Fruit fly (Drosophila melanogaster) whole organism, adult: ENCODE data around the gene brv3.

ENCODE experiments used
- CG11617 ChIP-seq: fragments of 200-800 bp; sonication (Bioruptor generic); optimal IDR thresholded peaks from 2 replicates; lab custom pipeline; 2017; ENCODE audit warnings: mild to moderate bottlenecking, missing biosample characterization, missing genetic modification reagents, missing genetic modification characterization
- CG14711 ChIP-seq: fragments of 200-800 bp; sonication (Bioruptor generic); optimal IDR thresholded peaks from 2 replicates; lab custom pipeline; 2018; ENCODE audit warnings: missing biosample characterization, mild to moderate bottlenecking, missing genetic modification characterization, moderate library complexity
- CG33017 ChIP-seq: fragments of 200-800 bp; sonication (Bioruptor generic); optimal IDR thresholded peaks from 2 replicates; lab custom pipeline; 2018; ENCODE audit warnings: missing biosample characterization, mild to moderate bottlenecking, missing genetic modification characterization, moderate library complexity
- CG5204 ChIP-seq: fragments of 200-800 bp; sonication (Bioruptor generic); optimal IDR thresholded peaks from 2 replicates; lab custom pipeline; 2016; ENCODE audit warnings: missing biosample characterization, missing genetic modification characterization
- CG7101 ChIP-seq: fragments of 200-800 bp; sonication (Bioruptor generic); optimal IDR thresholded peaks from 2 replicates; lab custom pipeline; 2018; ENCODE audit warnings: missing biosample characterization, mild to moderate bottlenecking, missing genetic modification characterization, moderate library complexity
- Clk ChIP-seq: fragments of 200-800 bp; sonication (Bioruptor generic); optimal IDR thresholded peaks from 2 replicates; lab custom pipeline; 2017; ENCODE audit warnings: missing biosample characterization, missing genetic modification characterization
- Hr96 ChIP-seq: fragments of 200-800 bp; sonication (Bioruptor generic); optimal IDR thresholded peaks from 2 replicates; lab custom pipeline; 2016; ENCODE audit warnings: missing biosample characterization, missing genetic modification characterization
- Mnt ChIP-seq: fragments of 200-800 bp; sonication (Bioruptor generic); optimal IDR thresholded peaks from 2 replicates; lab custom pipeline; 2016; ENCODE audit warnings: missing biosample characterization, mild to moderate bottlenecking, missing genetic modification characterization
- bab1 ChIP-seq: fragments of 200-800 bp; sonication (Bioruptor generic); optimal IDR thresholded peaks from 3 replicates; lab custom pipeline; 2019; ENCODE audit warnings: missing biosample characterization, mild to moderate bottlenecking, missing genetic modification characterization, moderate library complexity
- cic ChIP-seq: fragments of 200-800 bp; sonication (Bioruptor generic); optimal IDR thresholded peaks from 2 replicates; lab custom pipeline; 2017; ENCODE audit warnings: missing biosample characterization, mild to moderate bottlenecking, missing genetic modification characterization, moderate library complexity
- cnc ChIP-seq, 2 experiments: fragments of >200 bp; optimal IDR thresholded peaks; 2 replicates each; lab custom pipeline; 2017
- kay ChIP-seq: fragments of 200-800 bp; sonication (Bioruptor generic); peaks from one replicate; lab custom pipeline; 2016; ENCODE audit warnings: missing biosample characterization, missing genetic modification characterization, borderline replicate concordance
- pad ChIP-seq: fragments of 200-800 bp; sonication (Bioruptor generic); optimal IDR thresholded peaks from 3 replicates; lab custom pipeline; 2017; ENCODE audit warnings: missing biosample characterization, missing genetic modification characterization, mild to moderate bottlenecking, moderate library complexity, missing genetic modification reagents
- toe ChIP-seq: fragments of 200-800 bp; sonication (Bioruptor generic); optimal IDR thresholded peaks from 2 replicates; lab custom pipeline; 2016; ENCODE audit warnings: missing biosample characterization, missing genetic modification characterization

DNA sequence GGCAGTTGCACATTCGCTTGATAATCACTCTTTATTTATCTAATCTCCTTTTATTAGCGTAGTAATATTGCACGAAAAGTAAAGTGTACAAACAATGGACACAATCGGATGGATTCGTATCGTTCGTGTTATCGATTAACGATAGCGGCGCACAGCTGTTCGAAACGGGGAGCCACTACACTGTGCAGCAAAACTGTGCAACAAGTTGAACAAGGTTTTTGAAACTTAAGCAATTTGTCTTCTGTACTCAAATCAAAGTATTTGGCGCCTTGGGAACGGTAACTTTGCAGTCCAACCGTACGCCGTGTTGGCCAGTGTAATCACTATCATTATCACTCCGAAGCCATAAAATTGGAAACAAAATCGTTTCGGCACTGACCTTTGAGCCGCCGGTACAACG is 4.7 kb downstream of the brv3 start, which contains the start of the genes Tsp3A and Seipin:
- TF ChIP-seq toe (no peak), pad (GFP tag; lab: Kevin White, UChicago) (peak; percentile 75), cic (peak; percentile 60), bab1 (GFP tag; lab: Kevin White, UChicago) (peak; percentile 84), CG5204 (GFP tag; lab: Kevin White, UChicago) (no peak), kay (GFP tag; lab: Kevin White, UChicago) (no peak), cnc (optimal IDR thresholded peaks at IDR 0.05; lab: Kevin White, UChicago) (no peak), Clk (GFP tag; lab: Kevin White, UChicago) (peak; percentile 67), CG14711 (tag; lab: Kevin White, UChicago) (peak; percentile 84), Mnt (peak; percentile 61), Hr96 (GFP tag; lab: Kevin White, UChicago) (no peak), CG33017 (peak; percentile 83), CG11617 (GFP tag; lab: Kevin White, UChicago) (peak; percentile 88), CG7101 (tag; lab: Kevin White, UChicago) (peak; percentile 88)
